Fruit fly (Drosophila melanogaster): ENCODE data around the gene EMC4.

Gene EMC4

DNA sequence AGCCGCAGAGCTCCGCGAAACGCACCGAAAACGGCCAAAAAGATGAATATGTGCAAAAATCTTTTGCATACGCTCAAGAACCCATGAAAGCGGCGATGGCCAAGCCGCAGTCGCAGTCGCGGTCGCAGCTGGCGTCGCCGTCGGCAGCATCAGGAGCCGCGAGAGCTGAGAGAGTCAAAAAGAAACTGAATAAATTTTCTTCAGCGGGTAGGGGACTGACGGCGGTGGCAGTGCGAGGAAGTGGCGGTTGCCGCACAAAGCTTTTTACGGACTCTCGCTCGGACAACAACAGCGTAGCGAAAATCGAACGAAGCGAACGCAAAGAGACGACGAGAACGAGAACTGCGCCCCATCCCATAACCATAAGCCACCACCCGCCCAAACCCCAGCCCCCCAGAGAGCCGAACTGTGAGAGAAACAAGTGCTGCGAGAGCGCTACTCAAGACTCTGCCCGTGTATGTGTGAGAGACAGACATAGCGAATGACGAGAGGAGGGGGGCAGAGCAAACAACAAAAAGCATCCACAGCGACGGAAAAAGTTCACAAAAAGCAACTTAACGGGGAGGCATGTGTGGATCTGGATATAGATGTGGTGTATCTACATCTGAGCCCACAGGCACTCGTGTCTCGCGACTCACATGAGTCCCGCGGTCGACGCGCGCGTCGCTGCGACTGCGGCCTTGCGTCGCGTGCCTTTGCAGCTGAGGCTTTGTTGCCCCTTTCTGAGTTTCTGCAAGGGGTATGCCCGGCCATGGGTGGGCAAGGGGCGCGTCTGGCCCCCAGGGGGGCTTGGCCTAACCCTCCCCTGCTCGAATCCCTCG is 32.7 kb downstream of the EMC4 start, which contains the start of gene jim (continued):
- TF ChIP-seq CG9876 (GFP tag; optimal IDR thresholded peaks at IDR 0.05) = no peak
- no peak for TF ChIP-seq Mes4 (GFP tag; optimal IDR thresholded peaks at IDR 0.05)
- TF ChIP-seq kni (GFP tag; optimal IDR thresholded peaks at IDR 0.05) = no peak
- TF ChIP-seq Abd-B (GFP tag; optimal IDR thresholded peaks at IDR 0.05) = no peak
- TF ChIP-seq tup (GFP tag; optimal IDR thresholded peaks at IDR 0.05) = no peak
- TF ChIP-seq gfzf (GFP tag; optimal IDR thresholded peaks at IDR 0.05) = no peak
- no peak for TF ChIP-seq CG31365 (tag; optimal IDR thresholded peaks at IDR 0.05)
- no peak for TF ChIP-seq Hey (tag; optimal IDR thresholded peaks at IDR 0.05)
- no peak for TF ChIP-seq CG4707 (GFP tag; optimal IDR thresholded peaks at IDR 0.05)
- no peak for TF ChIP-seq fu2 (GFP tag; optimal IDR thresholded peaks at IDR 0.05)
- TF ChIP-seq nom (GFP tag; optimal IDR thresholded peaks at IDR 0.05) = peak; percentile 79
- no peak for TF ChIP-seq CG30020 (tag; optimal IDR thresholded peaks at IDR 0.05)
- TF ChIP-seq CG4282 (GFP tag; optimal IDR thresholded peaks at IDR 0.05) = no peak
- TF ChIP-seq Hr78 (GFP tag; optimal IDR thresholded peaks at IDR 0.05) = no peak
- TF ChIP-seq CG7987 (GFP tag; optimal IDR thresholded peaks at IDR 0.05) = no peak
- peak; percentile 57 for TF ChIP-seq CG6854 (GFP tag; optimal IDR thresholded peaks at IDR 0.05)
- no peak for TF ChIP-seq Ssrp (tag; optimal IDR thresholded peaks at IDR 0.05)
- peak; percentile 49 for TF ChIP-seq CG18599 (GFP tag; optimal IDR thresholded peaks at IDR 0.05)
- no peak for TF ChIP-seq Tbp (GFP tag; optimal IDR thresholded peaks at IDR 0.05)
- peak; percentile 12 for TF ChIP-seq CG12299 (tag; optimal IDR thresholded peaks at IDR 0.05)
- TF ChIP-seq CG15514 (GFP tag; optimal IDR thresholded peaks at IDR 0.05) = peak; percentile 25
- no peak for TF ChIP-seq CG33213 (GFP tag; optimal IDR thresholded peaks at IDR 0.05)
- no peak for TF ChIP-seq Bdp1 (GFP tag; optimal IDR thresholded peaks at IDR 0.05)
- peak; percentile 51 for TF ChIP-seq ash1 (GFP tag; optimal IDR thresholded peaks at IDR 0.05)
- no peak for TF ChIP-seq ATbp (GFP tag; optimal IDR thresholded peaks at IDR 0.05)
- no peak for TF ChIP-seq Dip3 (GFP tag; optimal IDR thresholded peaks at IDR 0.05)
- TF ChIP-seq E2f1 (GFP tag; IDR thresholded peaks at IDR 0.05) = no peak
- 0 out of 2 replicates have a peak, but pooled peaks have one; percentile 18 for TF ChIP-seq hbn (GFP tag; IDR thresholded peaks at IDR 0.05; ENCODE audit: partially characterized antibody)
- TF ChIP-seq CG2678 (tag; optimal IDR thresholded peaks at IDR 0.05) = no peak
- TF ChIP-seq run (tag; optimal IDR thresholded peaks at IDR 0.05) = no peak
- TF ChIP-seq CG16813 (GFP tag; IDR thresholded peaks at IDR 0.05; ENCODE audit: partially characterized antibody) = no peak
- TF ChIP-seq klu (GFP tag; IDR thresholded peaks at IDR 0.05) = no peak
- TF ChIP-seq gsb-n (tag; optimal IDR thresholded peaks at IDR 0.05) = no peak
- TF ChIP-seq CG9609 (GFP tag; optimal IDR thresholded peaks at IDR 0.05) = no peak
- no peak for TF ChIP-seq sima (GFP tag; optimal IDR thresholded peaks at IDR 0.05)
- no peak for TF ChIP-seq CG7357 (GFP tag; IDR thresholded peaks at IDR 0.05)
- TF ChIP-seq Nf-YC (tag; optimal IDR thresholded peaks at IDR 0.05) = no peak
- no peak for TF ChIP-seq dmrt99B (tag; optimal IDR thresholded peaks at IDR 0.05)
- TF ChIP-seq Ets97D (GFP tag; optimal IDR thresholded peaks at IDR 0.05) = no peak
- TF ChIP-seq B-H2 (GFP tag; optimal IDR thresholded peaks at IDR 0.05) = no peak
- TF ChIP-seq CG11723 (GFP tag; optimal IDR thresholded peaks at IDR 0.05) = peak; percentile 14
- TF ChIP-seq Chrac-16 (GFP tag; optimal IDR thresholded peaks at IDR 0.05) = no peak
- TF ChIP-seq CG8359 (GFP tag; optimal IDR thresholded peaks at IDR 0.05; ENCODE audit: borderline replicate concordance) = no peak
- TF ChIP-seq Max (GFP tag; optimal IDR thresholded peaks at IDR 0.05) = no peak
- TF ChIP-seq odd (GFP tag; optimal IDR thresholded peaks at IDR 0.05) = no peak
- TF ChIP-seq CG6654 (GFP tag; optimal IDR thresholded peaks at IDR 0.05) = no peak
- no peak; the same call in 2 of the 3 replicates for TF ChIP-seq CG14050 (GFP tag; IDR thresholded peaks at IDR 0.05)
- TF ChIP-seq MTF-1 (GFP tag; optimal IDR thresholded peaks at IDR 0.05; ENCODE audit: borderline replicate concordance) = no peak
